Worm (Caenorhabditis elegans): Measurements from ENCODE around the gene rsef-1.
A peak's percentile ranks its signal among the peaks of the same experiment; 100 is the strongest.

The rsef-1 gene

DNA sequence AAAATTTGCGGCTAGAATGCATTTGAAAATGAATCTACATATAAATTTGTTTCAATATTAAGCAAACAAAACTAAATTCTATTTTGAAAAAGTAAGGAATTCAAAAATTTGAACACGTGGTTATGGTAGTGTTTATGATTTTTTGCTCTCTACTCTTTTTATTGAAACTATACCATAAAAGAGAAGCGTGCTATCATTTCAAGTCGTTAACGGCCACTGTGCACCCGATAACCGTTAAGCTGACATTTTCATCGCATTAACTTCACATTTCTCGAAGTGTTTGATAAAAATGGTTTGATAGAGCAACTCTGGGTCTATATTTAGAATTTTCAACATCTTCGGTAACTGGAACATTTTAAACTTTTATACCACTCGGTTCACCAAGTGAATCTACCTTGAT is 4.4 kb downstream of the rsef-1 start, which contains the start of gene twk-26:
twk-26 (minus strand) TSS at position 23 of the 400 bp plus-strand sequence.
- TF ChIP-seq fos-1 (tag; optimal IDR thresholded peaks at IDR 0.05): peak; percentile 37
- peak; percentile 43 for TF ChIP-seq sma-9 (GFP tag; optimal IDR thresholded peaks at IDR 0.05)
- no peak for TF ChIP-seq sma-9 (tag; optimal IDR thresholded peaks at IDR 0.05)
- TF ChIP-seq ztf-4 (tag; optimal IDR thresholded peaks at IDR 0.05): no peak

DNA sequence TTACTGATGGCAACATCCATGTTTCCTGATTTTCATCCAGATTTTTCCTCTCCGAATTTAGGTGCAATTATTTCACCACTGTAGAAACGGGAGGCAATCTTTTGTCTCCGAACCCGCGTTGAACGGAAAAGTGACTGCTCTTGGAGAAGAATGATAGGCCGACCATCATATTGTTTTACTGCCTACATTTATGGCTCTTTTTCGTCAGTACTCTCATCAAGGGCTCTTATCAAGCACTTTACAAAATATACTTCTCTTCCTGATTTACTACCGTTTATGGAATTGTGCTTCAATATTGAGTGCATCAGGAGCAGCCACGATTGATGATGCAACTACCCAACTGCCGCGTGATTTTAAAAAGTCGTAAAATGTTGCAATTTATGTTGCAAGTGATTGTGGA is 4.8 kb downstream of the rsef-1 start:
- no peak for TF ChIP-seq ztf-11 (tag; optimal IDR thresholded peaks at IDR 0.05)
- peak; percentile 27 for TF ChIP-seq sma-9 (GFP tag; optimal IDR thresholded peaks at IDR 0.05)
- TF ChIP-seq sma-9 (tag; optimal IDR thresholded peaks at IDR 0.05): no peak

DNA sequence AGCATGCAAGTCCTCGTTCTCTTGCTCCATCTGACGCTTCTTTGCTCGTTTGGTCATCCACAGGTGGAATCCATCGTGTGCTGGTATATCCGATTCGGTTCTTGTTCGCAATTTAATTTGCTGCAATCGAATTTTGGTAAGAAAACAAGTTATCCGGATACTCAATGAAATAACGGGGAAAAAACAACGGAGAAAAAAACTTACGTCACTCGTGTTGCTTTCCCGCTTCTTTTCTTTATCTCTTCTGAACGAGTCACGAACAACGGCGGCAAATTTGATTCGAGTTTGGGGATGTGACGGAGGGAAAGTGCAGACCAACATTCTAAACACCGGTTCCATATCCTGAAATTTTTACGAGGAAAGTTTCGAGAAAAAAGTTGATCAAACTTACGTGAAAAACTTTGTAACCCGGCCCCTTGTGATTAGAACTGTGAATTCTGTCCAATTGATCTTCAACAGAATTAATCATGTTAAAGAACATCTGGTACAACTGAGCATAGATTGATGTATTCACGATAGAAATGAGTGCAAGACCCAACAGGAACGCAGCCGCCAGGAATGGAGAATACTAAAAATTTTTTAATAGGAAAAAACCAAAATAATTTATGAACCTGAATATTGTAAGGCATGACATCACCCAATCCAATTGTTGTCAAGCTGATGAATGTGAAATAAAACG is 7.7 kb downstream of the rsef-1 start:
- no peak for TF ChIP-seq lin-13 (GFP tag; optimal IDR thresholded peaks at IDR 0.05)
- TF ChIP-seq mab-5 (tag; optimal IDR thresholded peaks at IDR 0.05): no peak
- TF ChIP-seq mbf-1 (tag; optimal IDR thresholded peaks at IDR 0.05): no peak
- TF ChIP-seq nhr-12 (tag; optimal IDR thresholded peaks at IDR 0.05): no peak
- TF ChIP-seq blmp-1 (tag; optimal IDR thresholded peaks at IDR 0.05; ENCODE audit: insufficient read depth): no peak
- no peak for TF ChIP-seq gmeb-1 (tag; optimal IDR thresholded peaks at IDR 0.05)
- no peak for TF ChIP-seq C34F6.9 (tag; optimal IDR thresholded peaks at IDR 0.05)
- TF ChIP-seq unc-62 (GFP tag; optimal IDR thresholded peaks at IDR 0.05): no peak
- no peak for TF ChIP-seq crh-2 (tag; optimal IDR thresholded peaks at IDR 0.05)
- TF ChIP-seq sma-9 (GFP tag; optimal IDR thresholded peaks at IDR 0.05): no peak
- no peak for TF ChIP-seq sma-9 (tag; optimal IDR thresholded peaks at IDR 0.05)

DNA sequence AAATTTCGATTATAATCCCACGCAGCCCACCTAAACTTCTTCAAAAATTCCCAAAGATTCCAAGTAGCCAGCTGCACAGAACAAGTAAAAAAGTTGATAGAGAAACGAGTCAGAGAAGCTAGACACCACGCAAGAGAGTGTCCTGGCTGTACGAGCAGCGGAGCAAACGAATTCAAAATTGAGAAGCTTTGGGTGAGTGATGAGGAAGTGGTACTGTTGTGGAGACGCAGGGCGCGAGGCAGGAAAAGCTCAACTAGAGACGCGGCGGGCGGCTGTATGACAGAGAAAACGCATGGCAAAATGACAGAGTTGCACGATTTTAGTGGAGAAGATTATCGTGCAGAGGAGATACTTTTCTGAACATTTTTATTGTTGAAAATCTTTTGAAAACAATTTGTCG is 10.0 kb downstream of the rsef-1 start:
- TF ChIP-seq nhr-21 (tag; optimal IDR thresholded peaks at IDR 0.05): no peak
- no peak for TF ChIP-seq Y55F3AM.14 (GFP tag; optimal IDR thresholded peaks at IDR 0.05)
- no peak for TF ChIP-seq unc-39 (tag; optimal IDR thresholded peaks at IDR 0.05)
- no peak for TF ChIP-seq nhr-23 (tag; optimal IDR thresholded peaks at IDR 0.05)
- TF ChIP-seq sma-3 (GFP tag; optimal IDR thresholded peaks at IDR 0.05): no peak
- no peak for TF ChIP-seq lin-13 (GFP tag; optimal IDR thresholded peaks at IDR 0.05)
- peak; percentile 56 for TF ChIP-seq egl-27 (tag; optimal IDR thresholded peaks at IDR 0.05)
- TF ChIP-seq crh-2 (tag; optimal IDR thresholded peaks at IDR 0.05): peak; percentile 49
- TF ChIP-seq mbf-1 (tag; optimal IDR thresholded peaks at IDR 0.05): no peak
- peak; percentile 76 for TF ChIP-seq F13H6.1 (tag; optimal IDR thresholded peaks at IDR 0.05)
- TF ChIP-seq ztf-4 (tag; optimal IDR thresholded peaks at IDR 0.05): no peak
- no peak for TF ChIP-seq nhr-11 (tag; optimal IDR thresholded peaks at IDR 0.05)
- TF ChIP-seq unc-55 (GFP tag; optimal IDR thresholded peaks at IDR 0.05): peak; percentile 78
- TF ChIP-seq nhr-6 (tag; optimal IDR thresholded peaks at IDR 0.05): no peak
- peak; percentile 47 for TF ChIP-seq lin-11 (tag; optimal IDR thresholded peaks at IDR 0.05)
- no peak for TF ChIP-seq nhr-10 (tag; optimal IDR thresholded peaks at IDR 0.05)
- TF ChIP-seq fos-1 (tag; optimal IDR thresholded peaks at IDR 0.05): peak; percentile 70
- TF ChIP-seq sem-4 (tag; optimal IDR thresholded peaks at IDR 0.05): peak; percentile 30
- TF ChIP-seq sma-9 (GFP tag; optimal IDR thresholded peaks at IDR 0.05): peak; percentile 61
- TF ChIP-seq sma-9 (tag; optimal IDR thresholded peaks at IDR 0.05): no peak
- TF ChIP-seq gmeb-1 (tag; optimal IDR thresholded peaks at IDR 0.05): no peak
- no peak for TF ChIP-seq aly-2 (tag; optimal IDR thresholded peaks at IDR 0.05)
- no peak for TF ChIP-seq nhr-25 (tag; optimal IDR thresholded peaks at IDR 0.05)
- TF ChIP-seq lin-39 (tag; optimal IDR thresholded peaks at IDR 0.05): no peak
- TF ChIP-seq unc-62 (GFP tag; optimal IDR thresholded peaks at IDR 0.05): no peak
- TF ChIP-seq alr-1 (tag; optimal IDR thresholded peaks at IDR 0.05): no peak
- TF ChIP-seq ztf-1 (GFP tag; conservative IDR thresholded peaks at IDR 0.05): no peak
- TF ChIP-seq nhr-129 (tag; optimal IDR thresholded peaks at IDR 0.05): peak; percentile 78
- TF ChIP-seq C34F6.9 (tag; optimal IDR thresholded peaks at IDR 0.05): peak; percentile 58
- no peak for TF ChIP-seq ztf-11 (tag; optimal IDR thresholded peaks at IDR 0.05)
- no peak for TF ChIP-seq elt-1 (tag; optimal IDR thresholded peaks at IDR 0.05)
- TF ChIP-seq blmp-1 (tag; optimal IDR thresholded peaks at IDR 0.05; ENCODE audit: insufficient read depth): no peak
- no peak for TF ChIP-seq peb-1 (tag; optimal IDR thresholded peaks at IDR 0.05)
- TF ChIP-seq R02D3.7 (tag; optimal IDR thresholded peaks at IDR 0.05): no peak
- TF ChIP-seq ama-1 (optimal IDR thresholded peaks at IDR 0.05): no peak
- no peak for TF ChIP-seq elt-3 (tag; optimal IDR thresholded peaks at IDR 0.05)
- TF ChIP-seq snpc-4 (tag; optimal IDR thresholded peaks at IDR 0.05): no peak
- no peak for TF ChIP-seq nhr-77 (tag; optimal IDR thresholded peaks at IDR 0.05)
- no peak for TF ChIP-seq nhr-237 (tag; optimal IDR thresholded peaks at IDR 0.05)
- peak; percentile 37 to 46 for TF ChIP-seq mdl-1 (tag; optimal IDR thresholded peaks at IDR 0.05)
- TF ChIP-seq ceh-16 (tag; optimal IDR thresholded peaks at IDR 0.05): no peak
- TF ChIP-seq zag-1 (tag; optimal IDR thresholded peaks at IDR 0.05): peak; percentile 28
- no peak for TF ChIP-seq ceh-82 (tag; optimal IDR thresholded peaks at IDR 0.05)
- TF ChIP-seq nhr-12 (tag; optimal IDR thresholded peaks at IDR 0.05): no peak
- peak; percentile 41 for TF ChIP-seq mab-5 (tag; optimal IDR thresholded peaks at IDR 0.05)
- no peak for TF ChIP-seq ZK546.5 (tag; optimal IDR thresholded peaks at IDR 0.05)
